Worm (Caenorhabditis elegans) whole organism, mixed stage, embryonic: ENCODE results near the gene F54D10.9.

ENCODE experiments used
- blmp-1 ChIP-seq: fragments of 150-350 bp; optimal IDR thresholded peaks from 2 replicates; lab custom pipeline; 2014; ENCODE audit warnings: missing biosample characterization, missing genetic modification characterization
- lsy-2 ChIP-seq: fragments of 150-350 bp; optimal IDR thresholded peaks from 2 replicates; lab custom pipeline; 2014; ENCODE audit warnings: missing biosample characterization, missing genetic modification characterization
- mep-1 ChIP-seq: fragments of 150-350 bp; optimal IDR thresholded peaks from 2 replicates; lab custom pipeline; 2017; ENCODE audit warnings: missing biosample characterization, missing genetic modification reagents, missing genetic modification characterization, inconsistent platforms
- nhr-28 ChIP-seq: fragments of 150-350 bp; optimal IDR thresholded peaks from 2 replicates; lab custom pipeline; 2014; ENCODE audit warnings: missing biosample characterization, missing genetic modification characterization
- pha-4 ChIP-seq: fragments of 150-350 bp; optimal IDR thresholded peaks from 2 replicates; lab custom pipeline; 2018; ENCODE audit warnings: missing biosample characterization, missing genetic modification reagents, missing genetic modification characterization
- unc-120 ChIP-seq: sonication (generic microtip); optimal IDR thresholded peaks from 2 replicates; lab custom pipeline; 2017; ENCODE audit warnings: missing genetic modification characterization, missing compliant biosample characterization; ENCODE audit not compliant: poor library complexity, severe bottlenecking
- unc-39 ChIP-seq: fragments of 150-350 bp; optimal IDR thresholded peaks from 2 replicates; lab custom pipeline; 2014; ENCODE audit warnings: missing biosample characterization, missing genetic modification characterization
- ztf-11 ChIP-seq: fragments of 150-350 bp; optimal IDR thresholded peaks from 2 replicates; lab custom pipeline; 2014; ENCODE audit warnings: missing biosample characterization, missing genetic modification characterization

DNA sequence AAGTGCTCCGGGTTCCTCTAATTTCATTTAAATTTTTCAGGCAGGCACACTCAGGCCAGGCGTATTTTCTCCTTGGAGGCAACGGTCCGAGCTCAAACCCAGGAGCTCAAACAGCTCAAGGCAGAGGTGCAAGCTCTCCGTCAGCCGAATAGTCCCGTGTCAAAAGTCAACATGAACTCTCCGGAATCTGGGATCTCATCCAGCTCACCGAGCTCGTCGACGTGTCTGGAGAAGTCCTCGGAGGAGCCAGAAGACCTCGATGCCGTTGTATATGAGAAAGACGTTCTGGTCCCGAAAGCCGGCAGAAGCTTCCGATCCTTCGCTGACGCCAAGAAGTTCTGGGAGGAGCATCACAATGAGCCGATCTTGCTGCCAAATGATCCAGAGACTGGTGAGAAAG, 46.5 kb downstream of the F54D10.9 start:
- TF ChIP-seq ztf-11 (tag; lab: Kevin White, UChicago) (no peak), blmp-1 (no peak), nhr-28 (tag; lab: Kevin White, UChicago) (no peak), lsy-2 (tag; lab: Kevin White, UChicago) (no peak), mep-1 (no peak), unc-39 (tag; lab: Kevin White, UChicago) (no peak), pha-4 (tag; lab: Kevin White, UChicago) (no peak), unc-120 (tag; lab: Kevin White, UChicago) (no peak)
